Worm (Caenorhabditis elegans): ENCODE results near the gene nhr-227.

ce11 chrV:2242630-2243029 lies 42.6 kb upstream of the nhr-227 start, which contains the start of gene cyp-33C3:
- no peak for TF ChIP-seq pag-3 (tag; optimal IDR thresholded peaks at IDR 0.05; ENCODE audit: borderline replicate concordance)
- TF ChIP-seq C08G9.2 (tag; optimal IDR thresholded peaks at IDR 0.05), result no peak
- TF ChIP-seq ceh-34 (tag; optimal IDR thresholded peaks at IDR 0.05), result no peak
- TF ChIP-seq nhr-11 (tag; optimal IDR thresholded peaks at IDR 0.05), result no peak
- TF ChIP-seq hlh-15 (tag; optimal IDR thresholded peaks at IDR 0.05), result no peak
- TF ChIP-seq tbx-2 (tag; optimal IDR thresholded peaks at IDR 0.05), result no peak
- no peak for TF ChIP-seq T23F11.4 (GFP tag; optimal IDR thresholded peaks at IDR 0.05)
- no peak for TF ChIP-seq odd-2 (tag; optimal IDR thresholded peaks at IDR 0.05)
- no peak for TF ChIP-seq dmd-4 (tag; optimal IDR thresholded peaks at IDR 0.05; ENCODE audit: borderline replicate concordance)
- TF ChIP-seq fkh-10 (GFP tag; optimal IDR thresholded peaks at IDR 0.05), result no peak
- no peak for TF ChIP-seq ceh-9 (tag; optimal IDR thresholded peaks at IDR 0.05)
- no peak for TF ChIP-seq nfya-1 (tag; optimal IDR thresholded peaks at IDR 0.05)
- no peak for TF ChIP-seq sox-2 (GFP tag; IDR thresholded peaks at IDR 0.05)
